Fruit fly (Drosophila melanogaster) whole organism, adult: Measurements from ENCODE around the gene CG13640.

ENCODE experiments used
- CG12768 ChIP-seq: fragments of 200-800 bp; sonication (Bioruptor generic); optimal IDR thresholded peaks from 2 replicates; lab custom pipeline; 2017; ENCODE audit warnings: missing biosample characterization, missing genetic modification characterization, mild to moderate bottlenecking, moderate library complexity, missing genetic modification reagents
- CG14711 ChIP-seq: fragments of 200-800 bp; sonication (Bioruptor generic); optimal IDR thresholded peaks from 2 replicates; lab custom pipeline; 2018; ENCODE audit warnings: missing biosample characterization, mild to moderate bottlenecking, missing genetic modification characterization, moderate library complexity
- CG1620 ChIP-seq: fragments of 200-800 bp; sonication (Bioruptor generic); optimal IDR thresholded peaks from 2 replicates; lab custom pipeline; 2016; ENCODE audit warnings: missing biosample characterization, missing genetic modification characterization
- cic ChIP-seq: fragments of 200-800 bp; sonication (Bioruptor generic); optimal IDR thresholded peaks from 2 replicates; lab custom pipeline; 2017; ENCODE audit warnings: missing biosample characterization, mild to moderate bottlenecking, missing genetic modification characterization, moderate library complexity
- ovo ChIP-seq: fragments of 200-800 bp; sonication (Bioruptor generic); optimal IDR thresholded peaks from 2 replicates; lab custom pipeline; 2016; ENCODE audit warnings: missing biosample characterization, missing genetic modification characterization
- pad ChIP-seq: fragments of 200-800 bp; sonication (Bioruptor generic); optimal IDR thresholded peaks from 3 replicates; lab custom pipeline; 2017; ENCODE audit warnings: missing biosample characterization, missing genetic modification characterization, mild to moderate bottlenecking, moderate library complexity, missing genetic modification reagents

- TF ChIP-seq CG1620 (GFP tag; lab: Kevin White, UChicago) (no peak), CG14711 (tag; lab: Kevin White, UChicago) (no peak), CG12768 (GFP tag; lab: Kevin White, UChicago) (no peak), ovo (GFP tag; lab: Kevin White, UChicago) (no peak), cic (GFP tag; lab: Kevin White, UChicago) (no peak), pad (GFP tag; lab: Kevin White, UChicago) (no peak)
Observed at dm6 chr3R:24823061-24823460, 38.9 kb downstream of the CG13640 start.
